Worm (Caenorhabditis elegans) whole organism, L2 larva: ENCODE results near the gene C33D9.10.

ENCODE experiments used
- lin-13 ChIP-seq: fragments of 150-350 bp; optimal IDR thresholded peaks from 2 replicates; lab custom pipeline; 2014; ENCODE audit warnings: missing biosample characterization, missing genetic modification reagents, missing genetic modification characterization
- lsy-2 ChIP-seq, 2 experiments: fragments of 150-350 bp in 1 of 2; sonication (generic microtip) in 1 of 2; optimal IDR thresholded peaks; 2 replicates each; lab custom pipeline; 2014 to 2017; ENCODE audit warnings: missing biosample characterization in 2 of 2, missing genetic modification characterization in 2 of 2
- mdl-1 ChIP-seq, 2 experiments: fragments of 150-350 bp in 1 of 2; sonication (generic microtip) in 1 of 2; optimal IDR thresholded peaks; 2 replicates each; lab custom pipeline; 2017; ENCODE audit warnings: missing biosample characterization in 2 of 2, missing genetic modification characterization in 2 of 2
- nhr-12 ChIP-seq: fragments of 150-350 bp; optimal IDR thresholded peaks from 2 replicates; lab custom pipeline; 2014; ENCODE audit warnings: missing biosample characterization, missing genetic modification characterization
- nhr-237 ChIP-seq: fragments of 150-350 bp; optimal IDR thresholded peaks from 2 replicates; lab custom pipeline; 2014; ENCODE audit warnings: missing biosample characterization, missing genetic modification characterization
- nhr-25 ChIP-seq: fragments of 150-350 bp; sonication (generic microtip); optimal IDR thresholded peaks from 3 replicates; lab custom pipeline; 2014; ENCODE audit warnings: missing biosample characterization, missing genetic modification characterization
- sma-9 ChIP-seq, 2 experiments: fragments of 150-350 bp in 1 of 2; sonication (generic microtip) in 1 of 2; optimal IDR thresholded peaks; 2 replicates each; lab custom pipeline; 2014 to 2016; ENCODE audit warnings: missing genetic modification characterization in 2 of 2, mild to moderate bottlenecking in 1 of 2, missing biosample characterization in 1 of 2, missing compliant biosample characterization in 1 of 2, missing genetic modification reagents in 1 of 2, moderate library complexity in 1 of 2

- TF ChIP-seq nhr-25 (tag; lab: Kevin White, UChicago) (no peak), sma-9 (GFP tag; optimal IDR thresholded peaks at IDR 0.05; lab: Kevin White, UChicago) (peak; percentile 28), sma-9 (tag; optimal IDR thresholded peaks at IDR 0.05; lab: Kevin White, UChicago) (no peak), nhr-237 (tag; lab: Kevin White, UChicago) (no peak), nhr-12 (tag; lab: Kevin White, UChicago) (no peak), mdl-1 (tag; optimal IDR thresholded peaks at IDR 0.05; lab: Kevin White, UChicago) (no peak), lin-13 (GFP tag; lab: Kevin White, UChicago) (no peak), lsy-2 (tag; optimal IDR thresholded peaks at IDR 0.05; lab: Kevin White, UChicago) (no peak)
Observed at ce11 chrIV:8813614-8814013, 25.7 kb upstream of the C33D9.10 start, which contains the start of gene exc-5.
